Fruit fly (Drosophila melanogaster) whole organism, wandering third instar larva: Measurements from ENCODE around the gene Eig71Eh.

Experiments
- Abd-B ChIP-seq: fragments of >200 bp; optimal IDR thresholded peaks from 2 replicates; lab custom pipeline; 2017; ENCODE audit warnings: missing biosample characterization, missing genetic modification characterization
- CG32264 ChIP-seq: fragments of 200-800 bp; sonication (Bioruptor generic); optimal IDR thresholded peaks from 2 replicates; lab custom pipeline; 2016; ENCODE audit warnings: missing biosample characterization, missing genetic modification characterization
- CrebA ChIP-seq: fragments of 200-800 bp; sonication (Bioruptor generic); optimal IDR thresholded peaks from 2 replicates; lab custom pipeline; 2016; ENCODE audit warnings: missing biosample characterization, mild to moderate bottlenecking, missing genetic modification characterization, borderline replicate concordance
- Dif ChIP-seq: fragments of 200-275, 200-300 bp; sonication (Bioruptor generic); optimal IDR thresholded peaks from 2 replicates; lab custom pipeline; 2018; ENCODE audit warnings: missing biosample characterization, missing genetic modification characterization; ENCODE audit not compliant: partially characterized antibody
- GATAd ChIP-seq: sonication (Bioruptor generic); optimal IDR thresholded peaks from 2 replicates; lab custom pipeline; 2016; ENCODE audit warnings: missing biosample characterization, missing genetic modification characterization
- br ChIP-seq: fragments of 200-800 bp; sonication (Bioruptor generic); optimal IDR thresholded peaks from 2 replicates; lab custom pipeline; 2016; ENCODE audit warnings: missing biosample characterization, missing genetic modification characterization
- jim ChIP-seq: fragments of 175-275, 200-325 bp; sonication (Bioruptor generic); optimal IDR thresholded peaks from 2 replicates; lab custom pipeline; 2016; ENCODE audit warnings: missing biosample characterization, mild to moderate bottlenecking, missing genetic modification characterization
- lola ChIP-seq: fragments of >200 bp; optimal IDR thresholded peaks from 2 replicates; lab custom pipeline; 2017; ENCODE audit warnings: missing biosample characterization, missing genetic modification characterization
- psq ChIP-seq: fragments of 200-800 bp; sonication (Bioruptor generic); optimal IDR thresholded peaks from 3 replicates; lab custom pipeline; 2017; ENCODE audit warnings: missing biosample characterization, mild to moderate bottlenecking, missing genetic modification characterization, moderate library complexity
- rgr ChIP-seq: fragments of 200-800 bp; sonication (Bioruptor generic); optimal IDR thresholded peaks from 3 replicates; lab custom pipeline; 2016; ENCODE audit warnings: missing biosample characterization, mild to moderate bottlenecking, missing genetic modification characterization
- sage ChIP-seq: fragments of 200-800 bp; sonication (Bioruptor generic); optimal IDR thresholded peaks from 2 replicates; lab custom pipeline; 2016; ENCODE audit warnings: missing biosample characterization, mild to moderate bottlenecking, missing genetic modification characterization
- sv ChIP-seq: fragments of 200-800 bp; sonication (Bioruptor generic); optimal IDR thresholded peaks from 3 replicates; lab custom pipeline; 2016; ENCODE audit warnings: missing biosample characterization, missing genetic modification characterization
- tai ChIP-seq: sonication (Bioruptor generic); optimal IDR thresholded peaks from 2 replicates; lab custom pipeline; 2016; ENCODE audit warnings: missing biosample characterization, missing genetic modification characterization

dm6 chr3L:15610109-15610508, 49.1 kb downstream of the Eig71Eh start, which contains the start of gene CG7650:
- TF ChIP-seq jim (no peak), psq (GFP tag; lab: Kevin White, UChicago) (no peak), rgr (GFP tag; lab: Kevin White, UChicago) (no peak), Dif (GFP tag; lab: Kevin White, UChicago) (no peak), sage (no peak), CG32264 (GFP tag; lab: Kevin White, UChicago) (no peak), br (no peak), lola (GFP tag; lab: Kevin White, UChicago) (no peak), CrebA (no peak), Abd-B (GFP tag; lab: Kevin White, UChicago) (no peak), sv (GFP tag; lab: Kevin White, UChicago) (no peak), tai (GFP tag; lab: Kevin White, UChicago) (no peak), GATAd (no peak)
